Worm (Caenorhabditis elegans) whole organism, L1 larva: ENCODE results near the gene far-2.

Experiments used
- ces-1 ChIP-seq: fragments of 150-350 bp; optimal IDR thresholded peaks from 2 replicates; lab custom pipeline; 2014; ENCODE audit warnings: missing biosample characterization, missing genetic modification reagents, missing genetic modification characterization
- lin-39 ChIP-seq: fragments of 150-350 bp; optimal IDR thresholded peaks from 2 replicates; lab custom pipeline; 2014; ENCODE audit warnings: missing biosample characterization, missing genetic modification reagents, missing genetic modification characterization
- mdl-1 ChIP-seq, 2 experiments: fragments of 150-350 bp; optimal IDR thresholded peaks; 2 replicates each; lab custom pipeline; 2014 to 2017; ENCODE audit warnings: missing biosample characterization in 2 of 2, missing genetic modification characterization in 2 of 2, inconsistent platforms in 1 of 2
- nhr-11 ChIP-seq: fragments of 150-350 bp; optimal IDR thresholded peaks from 2 replicates; lab custom pipeline; 2014; ENCODE audit warnings: missing biosample characterization, missing genetic modification characterization
- pax-3 ChIP-seq: fragments of 200-800 bp; sonication (Bioruptor generic); optimal IDR thresholded peaks from 2 replicates; lab custom pipeline; 2018; ENCODE audit warnings: mild to moderate bottlenecking, missing genetic modification characterization, moderate library complexity, missing compliant biosample characterization
- skn-1 ChIP-seq: fragments of 150-350 bp; optimal IDR thresholded peaks from 2 replicates; lab custom pipeline; 2014; ENCODE audit warnings: missing biosample characterization, missing genetic modification characterization
- sox-4 ChIP-seq: sonication (generic microtip); optimal IDR thresholded peaks from 2 replicates; lab custom pipeline; 2016; ENCODE audit warnings: missing genetic modification characterization, missing compliant biosample characterization
- ztf-4 ChIP-seq: fragments of 150-350 bp; optimal IDR thresholded peaks from 2 replicates; lab custom pipeline; 2014; ENCODE audit warnings: missing biosample characterization, missing genetic modification characterization

- no peak for TF ChIP-seq nhr-11
- no peak for TF ChIP-seq skn-1 (tag; lab: Kevin White, UChicago)
- no peak for TF ChIP-seq sox-4 (tag; lab: Kevin White, UChicago)
- TF ChIP-seq pax-3: no peak
- TF ChIP-seq lin-39 (tag; lab: Kevin White, UChicago): peak; percentile 21
- no peak for TF ChIP-seq mdl-1 (tag; optimal IDR thresholded peaks at IDR 0.05; lab: Kevin White, UChicago)
- no peak for TF ChIP-seq ces-1 (GFP tag; lab: Kevin White, UChicago)
- no peak for TF ChIP-seq ztf-4 (tag; lab: Kevin White, UChicago)
Measured at ce11 chrIII:9084329-9084728, 2.7 kb downstream of the far-2 start.
